Fruit fly (Drosophila melanogaster) whole organism, wandering third instar larva: ENCODE data around the gene Moe.

Experiments
- Abd-B ChIP-seq: fragments of >200 bp; optimal IDR thresholded peaks from 2 replicates; lab custom pipeline; 2017; ENCODE audit warnings: missing biosample characterization, missing genetic modification characterization
- CG32264 ChIP-seq: fragments of 200-800 bp; sonication (Bioruptor generic); optimal IDR thresholded peaks from 2 replicates; lab custom pipeline; 2016; ENCODE audit warnings: missing biosample characterization, missing genetic modification characterization
- CG9705 ChIP-seq: fragments of 200-800 bp; sonication (Bioruptor generic); optimal IDR thresholded peaks from 2 replicates; lab custom pipeline; 2018; ENCODE audit warnings: missing biosample characterization, mild to moderate bottlenecking, missing genetic modification characterization
- Dfd ChIP-seq: fragments of >200 bp; optimal IDR thresholded peaks from 2 replicates; lab custom pipeline; 2017; ENCODE audit warnings: missing biosample characterization, missing genetic modification characterization
- Dif ChIP-seq: fragments of 200-275, 200-300 bp; sonication (Bioruptor generic); optimal IDR thresholded peaks from 2 replicates; lab custom pipeline; 2018; ENCODE audit warnings: missing biosample characterization, missing genetic modification characterization; ENCODE audit not compliant: partially characterized antibody
- GATAd ChIP-seq: sonication (Bioruptor generic); optimal IDR thresholded peaks from 2 replicates; lab custom pipeline; 2016; ENCODE audit warnings: missing biosample characterization, missing genetic modification characterization
- HLH106 ChIP-seq: fragments of 200-800 bp; optimal IDR thresholded peaks from 3 replicates; lab custom pipeline; 2019; ENCODE audit warnings: missing biosample characterization, mild to moderate bottlenecking, missing genetic modification characterization, moderate library complexity
- Hnf4 ChIP-seq: fragments of 200-800 bp; sonication (Bioruptor generic); optimal IDR thresholded peaks from 2 replicates; lab custom pipeline; 2016; ENCODE audit warnings: missing biosample characterization, mild to moderate bottlenecking, missing genetic modification characterization
- Hr78 ChIP-seq: fragments of >200 bp; optimal IDR thresholded peaks from 2 replicates; lab custom pipeline; 2017; ENCODE audit warnings: missing biosample characterization, missing genetic modification characterization
- Hr83 ChIP-seq: fragments of 200-300 bp; sonication (Bioruptor generic); optimal IDR thresholded peaks from 2 replicates; lab custom pipeline; 2016; ENCODE audit warnings: missing biosample characterization, mild to moderate bottlenecking, missing genetic modification characterization, moderate library complexity; ENCODE audit not compliant: poor library complexity, severe bottlenecking
- Jra ChIP-seq: sonication (Bioruptor generic); optimal IDR thresholded peaks from 2 replicates; lab custom pipeline; 2016; ENCODE audit warnings: missing biosample characterization, missing genetic modification characterization
- Mio ChIP-seq: sonication (Bioruptor generic); optimal IDR thresholded peaks from 2 replicates; lab custom pipeline; 2016; ENCODE audit warnings: missing biosample characterization, missing genetic modification characterization
- Myc ChIP-seq: fragments of >200 bp; optimal IDR thresholded peaks from 2 replicates; lab custom pipeline; 2017
- N ChIP-seq: fragments of >200 bp; optimal IDR thresholded peaks from 2 replicates; lab custom pipeline; 2018; ENCODE audit warnings: missing biosample characterization, missing external identifiers, missing genetic modification characterization
- Rel ChIP-seq, 2 experiments: fragments of 200-800 bp; sonication (Bioruptor generic) in 1 of 2; optimal IDR thresholded peaks; 2 replicates in 1 of 2; 3 replicates in 1 of 2; lab custom pipeline; 2016 to 2019; ENCODE audit warnings: mild to moderate bottlenecking in 2 of 2, missing biosample characterization in 2 of 2, missing genetic modification characterization in 2 of 2, moderate library complexity in 1 of 2
- Sp1 ChIP-seq: fragments of 200-800 bp; sonication (Bioruptor generic); optimal IDR thresholded peaks from 3 replicates; lab custom pipeline; 2019; ENCODE audit warnings: missing biosample characterization, mild to moderate bottlenecking, missing genetic modification characterization, moderate library complexity
- br ChIP-seq: fragments of 200-800 bp; sonication (Bioruptor generic); optimal IDR thresholded peaks from 2 replicates; lab custom pipeline; 2016; ENCODE audit warnings: missing biosample characterization, missing genetic modification characterization
- brk ChIP-seq: fragments of 200-800 bp; sonication (Bioruptor generic); optimal IDR thresholded peaks from 2 replicates; lab custom pipeline; 2016; ENCODE audit warnings: missing biosample characterization, mild to moderate bottlenecking, missing genetic modification characterization
- dl ChIP-seq, 2 experiments: fragments of 175-275, 200-275 bp in 1 of 2; fragments of 200-275 bp in 1 of 2; sonication (Bioruptor generic); optimal IDR thresholded peaks; lab custom pipeline; 2018; ENCODE audit warnings: mild to moderate bottlenecking in 2 of 2, missing biosample characterization in 2 of 2, missing genetic modification characterization in 2 of 2, moderate library complexity in 2 of 2; ENCODE audit not compliant: partially characterized antibody in 2 of 2, insufficient read depth in 1 of 2
- dmrt93B ChIP-seq: fragments of 200-800 bp; sonication (Bioruptor generic); optimal IDR thresholded peaks from 2 replicates; lab custom pipeline; 2018; ENCODE audit warnings: missing biosample characterization, mild to moderate bottlenecking, missing genetic modification characterization
- ey ChIP-seq: fragments of 200-800 bp; sonication (Bioruptor generic); optimal IDR thresholded peaks from 2 replicates; lab custom pipeline; 2016; ENCODE audit warnings: missing biosample characterization, missing genetic modification characterization
- foxo ChIP-seq, 2 experiments: fragments of 200-800 bp; sonication (Bioruptor generic); optimal IDR thresholded peaks; 2 replicates in 1 of 2; 3 replicates in 1 of 2; lab custom pipeline; 2016 to 2017; ENCODE audit warnings: missing biosample characterization in 2 of 2, missing genetic modification characterization in 2 of 2
- jim ChIP-seq: fragments of 175-275, 200-325 bp; sonication (Bioruptor generic); optimal IDR thresholded peaks from 2 replicates; lab custom pipeline; 2016; ENCODE audit warnings: missing biosample characterization, mild to moderate bottlenecking, missing genetic modification characterization
- lola ChIP-seq: fragments of >200 bp; optimal IDR thresholded peaks from 2 replicates; lab custom pipeline; 2017; ENCODE audit warnings: missing biosample characterization, missing genetic modification characterization
- pan ChIP-seq: fragments of >200 bp; optimal IDR thresholded peaks from 2 replicates; lab custom pipeline; 2017
- psq ChIP-seq: fragments of 200-800 bp; sonication (Bioruptor generic); optimal IDR thresholded peaks from 3 replicates; lab custom pipeline; 2017; ENCODE audit warnings: missing biosample characterization, mild to moderate bottlenecking, missing genetic modification characterization, moderate library complexity
- rgr ChIP-seq: fragments of 200-800 bp; sonication (Bioruptor generic); optimal IDR thresholded peaks from 3 replicates; lab custom pipeline; 2016; ENCODE audit warnings: missing biosample characterization, mild to moderate bottlenecking, missing genetic modification characterization
- sage ChIP-seq: fragments of 200-800 bp; sonication (Bioruptor generic); optimal IDR thresholded peaks from 2 replicates; lab custom pipeline; 2016; ENCODE audit warnings: missing biosample characterization, mild to moderate bottlenecking, missing genetic modification characterization
- sv ChIP-seq: fragments of 200-800 bp; sonication (Bioruptor generic); optimal IDR thresholded peaks from 3 replicates; lab custom pipeline; 2016; ENCODE audit warnings: missing biosample characterization, missing genetic modification characterization
- usp ChIP-seq: fragments of >200 bp; optimal IDR thresholded peaks from 2 replicates; lab custom pipeline; 2017; ENCODE audit warnings: missing biosample characterization, missing genetic modification characterization
- woc ChIP-seq: sonication (Bioruptor generic); optimal IDR thresholded peaks from 2 replicates; lab custom pipeline; 2016; ENCODE audit warnings: missing biosample characterization, mild to moderate bottlenecking, missing genetic modification characterization

Moe gene

dm6 chrX:8885177-8885576, 13.0 kb downstream of the Moe start:
- TF ChIP-seq Hr78 (no peak), CG9705 (GFP tag; lab: Kevin White, UChicago) (no peak), sage (GFP tag; lab: Kevin White, UChicago) (no peak), usp (GFP tag; lab: Kevin White, UChicago) (no peak), dl (GFP tag; optimal IDR thresholded peaks at IDR 0.05; lab: Kevin White, UChicago; ENCODE audit: insufficient read depth in 1 of 2, partially characterized antibody in 2 of 2) (no peak), Dif (GFP tag; lab: Kevin White, UChicago) (no peak), foxo (GFP tag; optimal IDR thresholded peaks at IDR 0.05; lab: Kevin White, UChicago) (no peak)

dm6 chrX:8884678-8885077, 13.5 kb downstream of the Moe start:
- TF ChIP-seq Hr83 (GFP tag; lab: Kevin White, UChicago) (no peak), sv (GFP tag; lab: Kevin White, UChicago) (no peak), HLH106 (tag; lab: Kevin White, UChicago) (no peak), GATAd (GFP tag; lab: Kevin White, UChicago) (no peak), CG32264 (GFP tag; lab: Kevin White, UChicago) (no peak), CG9705 (GFP tag; lab: Kevin White, UChicago) (no peak), Jra (GFP tag; lab: Kevin White, UChicago) (no peak), usp (GFP tag; lab: Kevin White, UChicago) (no peak), rgr (GFP tag; lab: Kevin White, UChicago) (no peak), jim (GFP tag; lab: Kevin White, UChicago) (no peak), Mio (GFP tag; lab: Kevin White, UChicago) (no peak), Sp1 (GFP tag; lab: Kevin White, UChicago) (no peak), pan (lab: Kevin White, UChicago) (no peak)

dm6 chrX:8883954-8884353, 14.2 kb downstream of the Moe start:
- TF ChIP-seq ey (GFP tag; lab: Kevin White, UChicago): no peak
- no peak for TF ChIP-seq lola
- TF ChIP-seq N (GFP tag; lab: Kevin White, UChicago): no peak
- no peak for TF ChIP-seq sage (GFP tag; lab: Kevin White, UChicago)
- TF ChIP-seq Jra (GFP tag; lab: Kevin White, UChicago): no peak
- no peak for TF ChIP-seq CG9705 (GFP tag; lab: Kevin White, UChicago)
- TF ChIP-seq Mio (GFP tag; lab: Kevin White, UChicago): no peak
- no peak for TF ChIP-seq Dfd (GFP tag; lab: Kevin White, UChicago)
- no peak for TF ChIP-seq usp (GFP tag; lab: Kevin White, UChicago)
- no peak for TF ChIP-seq woc (GFP tag; lab: Kevin White, UChicago)

- TF ChIP-seq Sp1 (GFP tag; lab: Kevin White, UChicago) (no peak), brk (no peak), Hnf4 (GFP tag; lab: Kevin White, UChicago) (no peak), psq (GFP tag; lab: Kevin White, UChicago) (no peak), Hr83 (GFP tag; lab: Kevin White, UChicago) (no peak), dl (GFP tag; optimal IDR thresholded peaks at IDR 0.05; lab: Kevin White, UChicago; ENCODE audit: insufficient read depth in 1 of 2, partially characterized antibody in 2 of 2) (no peak), sage (GFP tag; lab: Kevin White, UChicago) (no peak), ey (GFP tag; lab: Kevin White, UChicago) (no peak), Jra (GFP tag; lab: Kevin White, UChicago) (no peak), Myc (lab: Kevin White, UChicago) (no peak), rgr (GFP tag; lab: Kevin White, UChicago) (no peak), br (GFP tag; lab: Kevin White, UChicago) (no peak), foxo (GFP tag; optimal IDR thresholded peaks at IDR 0.05; lab: Kevin White, UChicago) (no peak), Mio (GFP tag; lab: Kevin White, UChicago) (no peak), CG9705 (GFP tag; lab: Kevin White, UChicago) (no peak), Dif (GFP tag; lab: Kevin White, UChicago) (no peak), Hr78 (no peak), Rel (GFP tag; optimal IDR thresholded peaks at IDR 0.05; lab: Kevin White, UChicago) (no peak), Rel (tag; optimal IDR thresholded peaks at IDR 0.05; lab: Kevin White, UChicago) (no peak), dmrt93B (GFP tag; lab: Kevin White, UChicago) (no peak), Abd-B (GFP tag; lab: Kevin White, UChicago) (no peak)
Measured at dm6 chrX:8883388-8883787, 14.7 kb downstream of the Moe start.
